Fruit fly (Drosophila melanogaster) whole organism, embryonic: ENCODE data around the gene Nrd1.

Source experiments
- B-H2 ChIP-seq: fragments of 200-800 bp; sonication (Bioruptor generic); optimal IDR thresholded peaks from 2 replicates; lab custom pipeline; 2018; ENCODE audit warnings: missing biosample characterization, mild to moderate bottlenecking, missing genetic modification characterization
- CG10462 ChIP-seq: fragments of 200-800 bp; sonication (Bioruptor generic); optimal IDR thresholded peaks from 2 replicates; lab custom pipeline; 2016; ENCODE audit warnings: missing biosample characterization, missing genetic modification characterization
- CG10543 ChIP-seq: fragments of 200-800 bp; sonication (Bioruptor generic); optimal IDR thresholded peaks from 3 replicates; lab custom pipeline; 2017; ENCODE audit warnings: missing biosample characterization, mild to moderate bottlenecking, missing genetic modification characterization, moderate library complexity
- CG11560 ChIP-seq: fragments of 200-800 bp; sonication (Bioruptor generic); IDR thresholded peaks from 3 replicates; pipeline ENCODE4 v1.3.6; 2022; ENCODE audit warnings: missing biosample characterization, missing genetic modification characterization
- CG12104 ChIP-seq: fragments of 200-800 bp; sonication (Bioruptor generic); optimal IDR thresholded peaks from 3 replicates; lab custom pipeline; 2016; ENCODE audit warnings: missing biosample characterization, missing genetic modification characterization
- CG1233 ChIP-seq: fragments of 200-800 bp; sonication (Bioruptor generic); optimal IDR thresholded peaks from 4 replicates; lab custom pipeline; 2018; ENCODE audit warnings: missing biosample characterization, mild to moderate bottlenecking, missing genetic modification characterization
- CG17361 ChIP-seq: fragments of 200-800 bp; sonication (Bioruptor generic); IDR thresholded peaks from 3 replicates; pipeline ENCODE4 v1.3.6; 2022; ENCODE audit warnings: missing biosample characterization, missing genetic modification characterization
- CG30431 ChIP-seq: fragments of 200-800 bp; sonication (Bioruptor generic); optimal IDR thresholded peaks from 2 replicates; lab custom pipeline; 2017; ENCODE audit warnings: missing biosample characterization, missing genetic modification characterization
- CG3065 ChIP-seq: fragments of 200-800 bp; sonication (Bioruptor generic); optimal IDR thresholded peaks from 2 replicates; lab custom pipeline; 2016; ENCODE audit warnings: missing biosample characterization, missing genetic modification characterization
- CG31388 ChIP-seq: fragments of 200-800 bp; sonication (Bioruptor generic); optimal IDR thresholded peaks from 2 replicates; lab custom pipeline; 2016; ENCODE audit warnings: missing biosample characterization, missing genetic modification characterization
- CG4404 ChIP-seq: fragments of 200-800 bp; sonication (Bioruptor generic); IDR thresholded peaks from 2 replicates; pipeline ENCODE4 v1.3.6; 2022; ENCODE audit warnings: missing biosample characterization, missing genetic modification characterization
- CG4707 ChIP-seq: fragments of 200-800 bp; sonication (Bioruptor generic); optimal IDR thresholded peaks from 2 replicates; lab custom pipeline; 2018; ENCODE audit warnings: missing biosample characterization, mild to moderate bottlenecking, missing genetic modification characterization, moderate library complexity
- CG4854 ChIP-seq: fragments of 200-800 bp; sonication (Bioruptor generic); optimal IDR thresholded peaks from 2 replicates; lab custom pipeline; 2016; ENCODE audit warnings: missing biosample characterization, missing genetic modification characterization, inconsistent platforms
- CG5245 ChIP-seq: fragments of 200-800 bp; sonication (Bioruptor generic); optimal IDR thresholded peaks from 3 replicates; lab custom pipeline; 2016; ENCODE audit warnings: missing biosample characterization, missing genetic modification characterization
- CG6175 ChIP-seq: fragments of 200-800 bp; sonication (Bioruptor generic); IDR thresholded peaks from 3 replicates; pipeline ENCODE4 v1.3.6; 2022; ENCODE audit warnings: missing biosample characterization, missing genetic modification characterization
- CG6254 ChIP-seq: fragments of 200-800 bp; sonication (Bioruptor generic); optimal IDR thresholded peaks from 3 replicates; lab custom pipeline; 2017; ENCODE audit warnings: mild to moderate bottlenecking, missing biosample characterization, missing genetic modification reagents, missing genetic modification characterization
- CG6813 ChIP-seq: fragments of 200-800 bp; sonication (Bioruptor generic); optimal IDR thresholded peaks from 2 replicates; lab custom pipeline; 2017; ENCODE audit warnings: missing biosample characterization, missing genetic modification characterization, mild to moderate bottlenecking, moderate library complexity, missing genetic modification reagents
- CG8478 ChIP-seq: fragments of >200 bp; optimal IDR thresholded peaks from 2 replicates; lab custom pipeline; 2018
- CG9437 ChIP-seq: fragments of 200-800 bp; sonication (Bioruptor generic); optimal IDR thresholded peaks from 2 replicates; lab custom pipeline; 2018; ENCODE audit warnings: missing biosample characterization, mild to moderate bottlenecking, missing genetic modification characterization
- CG9817 ChIP-seq: fragments of 200-800 bp; sonication (Bioruptor generic); optimal IDR thresholded peaks from 2 replicates; lab custom pipeline; 2018; ENCODE audit warnings: missing biosample characterization, mild to moderate bottlenecking, missing genetic modification characterization, moderate library complexity
- H15 ChIP-seq: fragments of 200-800 bp; sonication (Bioruptor generic); IDR thresholded peaks from 3 replicates; pipeline ENCODE4 v1.3.6; 2022; ENCODE audit warnings: missing biosample characterization, missing genetic modification characterization
- HHEX ChIP-seq: fragments of 200-800 bp; sonication (Bioruptor generic); optimal IDR thresholded peaks from 3 replicates; lab custom pipeline; 2017; ENCODE audit warnings: missing biosample characterization, mild to moderate bottlenecking, missing genetic modification characterization, missing genetic modification reagents
- MESR4 ChIP-seq: fragments of 200-800 bp; sonication (Bioruptor generic); optimal IDR thresholded peaks from 2 replicates; lab custom pipeline; 2018; ENCODE audit warnings: missing biosample characterization, mild to moderate bottlenecking, missing genetic modification characterization, moderate library complexity
- Mrtf ChIP-seq: fragments of 200-800 bp; sonication (Bioruptor generic); IDR thresholded peaks from 3 replicates; pipeline ENCODE4 v1.3.6; 2022; ENCODE audit warnings: missing biosample characterization, missing genetic modification characterization
- Oaz ChIP-seq: fragments of 200-800 bp; sonication (Bioruptor generic); IDR thresholded peaks from 2 replicates; pipeline ENCODE4 v1.3.6; 2022; ENCODE audit warnings: missing biosample characterization, missing genetic modification characterization
- Sin3A ChIP-seq: fragments of >200 bp; optimal IDR thresholded peaks from 2 replicates; lab custom pipeline; 2018
- Sry-δ ChIP-seq: fragments of 200-800 bp; sonication (Bioruptor generic); optimal IDR thresholded peaks from 2 replicates; lab custom pipeline; 2016; ENCODE audit warnings: missing biosample characterization, missing genetic modification characterization
- Stat92E ChIP-seq, 3 experiments: fragments of >200 bp in 2 of 3; fragments of 200-800 bp in 1 of 3; sonication (Bioruptor generic) in 1 of 3; optimal IDR thresholded peaks; 2 replicates each; lab custom pipeline; 2017 to 2019; ENCODE audit warnings: missing biosample characterization in 3 of 3, missing genetic modification characterization in 3 of 3, mild to moderate bottlenecking in 1 of 3, moderate library complexity in 1 of 3
- ab ChIP-seq: fragments of 200-800 bp; sonication (Bioruptor generic); optimal IDR thresholded peaks from 2 replicates; lab custom pipeline; 2016; ENCODE audit warnings: missing biosample characterization, missing genetic modification characterization
- ase ChIP-seq: fragments of 200-800 bp; sonication (Bioruptor generic); IDR thresholded peaks from 3 replicates; pipeline ENCODE4 v1.3.6; 2022; ENCODE audit warnings: missing biosample characterization, missing genetic modification characterization
- chn ChIP-seq: fragments of 200-800 bp; sonication (Bioruptor generic); optimal IDR thresholded peaks from 2 replicates; lab custom pipeline; 2016; ENCODE audit warnings: missing biosample characterization, missing genetic modification characterization
- dan ChIP-seq: fragments of 200-800 bp; sonication (Bioruptor generic); IDR thresholded peaks from 2 replicates; pipeline ENCODE4 v1.3.6; 2022; ENCODE audit warnings: missing biosample characterization, missing genetic modification characterization
- exex ChIP-seq: fragments of 200-800 bp; sonication (Bioruptor generic); optimal IDR thresholded peaks from 4 replicates; lab custom pipeline; 2018; ENCODE audit warnings: missing biosample characterization, mild to moderate bottlenecking, missing genetic modification characterization, moderate library complexity
- fd96Cb ChIP-seq: fragments of 200-800 bp; sonication (Bioruptor generic); optimal IDR thresholded peaks from 2 replicates; lab custom pipeline; 2018; ENCODE audit warnings: missing biosample characterization, mild to moderate bottlenecking, missing genetic modification characterization, moderate library complexity
- ftz-f1 ChIP-seq: fragments of 200-800 bp; sonication (Bioruptor generic); optimal IDR thresholded peaks from 2 replicates; lab custom pipeline; 2016; ENCODE audit warnings: missing biosample characterization, missing genetic modification characterization
- gcm ChIP-seq: fragments of 200-800 bp; sonication (Bioruptor generic); optimal IDR thresholded peaks from 2 replicates; lab custom pipeline; 2019; ENCODE audit warnings: missing biosample characterization, mild to moderate bottlenecking, missing genetic modification characterization, moderate library complexity
- ken ChIP-seq: fragments of 200-800 bp; sonication (Bioruptor generic); IDR thresholded peaks from 3 replicates; pipeline ENCODE4 v1.3.6; 2022; ENCODE audit warnings: missing biosample characterization, missing genetic modification characterization
- klu ChIP-seq: fragments of 200-800 bp; sonication (Bioruptor generic); IDR thresholded peaks from 2 replicates; pipeline ENCODE4 v1.3.6; 2022; ENCODE audit warnings: missing biosample characterization, missing genetic modification characterization
- lab ChIP-seq: fragments of 200-800 bp; sonication (Bioruptor generic); optimal IDR thresholded peaks from 3 replicates; lab custom pipeline; 2017; ENCODE audit warnings: missing biosample characterization, missing genetic modification characterization, mild to moderate bottlenecking, moderate library complexity, missing genetic modification reagents
- lbe ChIP-seq: fragments of 200-800 bp; sonication (Bioruptor generic); optimal IDR thresholded peaks from 2 replicates; lab custom pipeline; 2016; ENCODE audit warnings: missing biosample characterization, mild to moderate bottlenecking, missing genetic modification characterization
- lilli ChIP-seq: fragments of 200-800 bp; sonication (Bioruptor generic); optimal IDR thresholded peaks from 3 replicates; lab custom pipeline; 2016; ENCODE audit warnings: missing biosample characterization, missing genetic modification characterization
- nmo ChIP-seq: fragments of 200-800 bp; sonication (Bioruptor generic); optimal IDR thresholded peaks from 2 replicates; lab custom pipeline; 2018; ENCODE audit warnings: missing biosample characterization, mild to moderate bottlenecking, missing genetic modification characterization, moderate library complexity
- nom ChIP-seq: fragments of 200-800 bp; sonication (Bioruptor generic); optimal IDR thresholded peaks from 2 replicates; lab custom pipeline; 2017; ENCODE audit warnings: missing biosample characterization, missing genetic modification characterization, mild to moderate bottlenecking, moderate library complexity, missing genetic modification reagents
- onecut ChIP-seq: fragments of 200-800 bp; sonication (Bioruptor generic); IDR thresholded peaks from 2 replicates; pipeline ENCODE4 v1.3.6; 2022; ENCODE audit warnings: missing biosample characterization, missing genetic modification characterization
- pan ChIP-seq, 4 experiments: fragments of >200 bp in 3 of 4; fragments of 200-800 bp in 1 of 4; sonication (Bioruptor generic) in 1 of 4; optimal IDR thresholded peaks in 3 of 4; IDR thresholded peaks in 1 of 4; 2 replicates each; pipeline versions ENCODE4 v1.3.6 to Lab custom; 2017 to 2022; ENCODE audit warnings: missing biosample characterization in 2 of 4, missing genetic modification characterization in 2 of 4, mixed read lengths in 1 of 4
- pum ChIP-seq: fragments of 200-800 bp; sonication (Bioruptor generic); optimal IDR thresholded peaks from 2 replicates; lab custom pipeline; 2016; ENCODE audit warnings: missing biosample characterization, missing genetic modification characterization
- row ChIP-seq: fragments of 200-800 bp; sonication (Bioruptor generic); IDR thresholded peaks from 3 replicates; pipeline ENCODE4 v1.3.6; 2022; ENCODE audit warnings: missing biosample characterization, missing genetic modification characterization
- sima ChIP-seq: fragments of 200-800 bp; sonication (Bioruptor generic); optimal IDR thresholded peaks from 2 replicates; lab custom pipeline; 2016; ENCODE audit warnings: missing biosample characterization, missing genetic modification characterization
- sna ChIP-seq: fragments of 200-800 bp; sonication (Bioruptor generic); IDR thresholded peaks from 2 replicates; pipeline ENCODE4 v1.3.6; 2022; ENCODE audit warnings: missing biosample characterization, missing genetic modification characterization; ENCODE audit not compliant: partially characterized antibody
- tgo ChIP-seq: fragments of 200-800 bp; sonication (Bioruptor generic); IDR thresholded peaks from 3 replicates; pipeline ENCODE4 v1.3.6; 2022; ENCODE audit warnings: missing biosample characterization, missing genetic modification characterization
- vnd ChIP-seq: fragments of 200-800 bp; sonication (Bioruptor generic); IDR thresholded peaks from 3 replicates; pipeline ENCODE4 v1.3.6; 2022; ENCODE audit warnings: missing biosample characterization, missing genetic modification characterization; ENCODE audit not compliant: partially characterized antibody

Nrd1 gene

DNA sequence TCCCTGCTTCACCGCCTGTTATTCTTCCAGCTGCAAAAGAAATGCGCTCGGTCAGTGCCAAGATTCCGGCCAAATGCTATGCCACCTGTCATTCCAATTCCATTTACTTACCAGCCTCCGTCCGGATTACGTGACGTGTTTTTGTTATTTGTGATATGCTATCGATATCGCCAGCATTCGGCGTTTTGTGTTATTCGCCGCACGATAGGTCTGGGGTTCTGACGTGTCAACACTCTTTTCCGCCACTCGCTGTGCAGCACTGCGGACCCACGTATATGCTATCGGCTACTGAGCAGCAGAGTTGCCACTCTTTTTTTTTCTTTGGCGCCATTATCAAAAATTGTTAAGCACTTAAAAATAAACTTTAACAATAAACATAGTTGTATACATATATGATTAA is 16.4 kb downstream of the Nrd1 start, which contains the start of gene p24-1 (continued):
- TF ChIP-seq CG9817 (tag; lab: Kevin White, UChicago) (peak; percentile 51), H15 (GFP tag; lab: Robert Waterston, UW) (peak; percentile 13; the same call in 1 of the 3 replicates), ken (GFP tag; lab: Robert Waterston, UW) (no peak), CG6254 (GFP tag; lab: Kevin White, UChicago) (no peak), exex (tag; lab: Kevin White, UChicago) (peak; percentile 1), ab (GFP tag; lab: Kevin White, UChicago) (no peak), CG3065 (GFP tag; lab: Kevin White, UChicago) (no peak), sna (GFP tag; lab: Robert Waterston, UW) (peak; percentile 82), ftz-f1 (GFP tag; lab: Kevin White, UChicago) (peak; percentile 9), CG6813 (GFP tag; lab: Kevin White, UChicago) (no peak), row (GFP tag; lab: Robert Waterston, UW) (peak; percentile 54), Stat92E (GFP tag; optimal IDR thresholded peaks at IDR 0.05; lab: Kevin White, UChicago) (peak in 1 of 3 experiments; percentile 20), HHEX (GFP tag; lab: Kevin White, UChicago) (peak; percentile 25), CG10543 (GFP tag; lab: Kevin White, UChicago) (peak; percentile 60), CG8478 (lab: Kevin White, UChicago) (no peak), pan (optimal IDR thresholded peaks at IDR 0.05; lab: Kevin White, UChicago) (no peak), pan (GFP tag; optimal IDR thresholded peaks at IDR 0.05 in 1 of 2, IDR thresholded peaks at IDR 0.05 in 1 of 2) (no peak), sima (GFP tag; lab: Kevin White, UChicago) (no peak), ase (GFP tag; lab: Robert Waterston, UW) (no peak), CG6175 (GFP tag; lab: Robert Waterston, UW) (no peak; the same call in 2 of the 3 replicates), chn (GFP tag; lab: Kevin White, UChicago) (peak; percentile 60), gcm (peak; percentile 60), CG30431 (no peak), Sry-δ (GFP tag; lab: Kevin White, UChicago) (peak; percentile 87), CG4404 (GFP tag; lab: Robert Waterston, UW) (no peak), fd96Cb (tag; lab: Kevin White, UChicago) (no peak), nom (GFP tag; lab: Kevin White, UChicago) (peak; percentile 18), CG1233 (GFP tag; lab: Kevin White, UChicago) (no peak), CG31388 (GFP tag; lab: Kevin White, UChicago) (no peak), lilli (peak; percentile 67), CG12104 (GFP tag; lab: Kevin White, UChicago) (no peak), CG10462 (GFP tag; lab: Kevin White, UChicago) (no peak), CG17361 (0 out of 3 replicates have a peak, but pooled peaks have one; percentile 13), tgo (GFP tag; lab: Robert Waterston, UW) (no peak; the same call in 2 of the 3 replicates), Oaz (GFP tag; lab: Robert Waterston, UW) (no peak), lbe (GFP tag; lab: Kevin White, UChicago) (peak; percentile 49), CG4707 (GFP tag; lab: Kevin White, UChicago) (no peak), klu (GFP tag; lab: Robert Waterston, UW) (no peak), onecut (peak; percentile 31; the same call in 1 of the 2 replicates), Mrtf (GFP tag; lab: Robert Waterston, UW) (peak; percentile 36; the same call in 1 of the 3 replicates), pum (GFP tag; lab: Kevin White, UChicago) (peak; percentile 28), vnd (GFP tag; lab: Robert Waterston, UW) (peak; percentile 71), dan (no peak), nmo (GFP tag; lab: Kevin White, UChicago) (peak; percentile 32), MESR4 (GFP tag; lab: Kevin White, UChicago) (peak; percentile 86), B-H2 (GFP tag; lab: Kevin White, UChicago) (peak; percentile 70), CG9437 (peak; percentile 80), CG5245 (GFP tag; lab: Kevin White, UChicago) (no peak), CG4854 (GFP tag; lab: Kevin White, UChicago) (peak; percentile 43), CG11560 (tag; lab: Robert Waterston, UW) (no peak; the same call in 2 of the 3 replicates), Sin3A (lab: Kevin White, UChicago) (peak; percentile 22), lab (GFP tag; lab: Kevin White, UChicago) (peak; percentile 65)
